Worm (Caenorhabditis elegans) whole organism, mixed stage, embryonic: ENCODE data around the gene C10A4.4.

Experiments used
- blmp-1 ChIP-seq: fragments of 150-350 bp; optimal IDR thresholded peaks from 2 replicates; lab custom pipeline; 2014; ENCODE audit warnings: missing biosample characterization, missing genetic modification characterization
- cnd-1 ChIP-seq: fragments of 200-800 bp; sonication (Bioruptor generic); optimal IDR thresholded peaks from 2 replicates; lab custom pipeline; 2018; ENCODE audit warnings: mild to moderate bottlenecking, missing genetic modification characterization, missing compliant biosample characterization
- drap-1 ChIP-seq: fragments of 200-800 bp; sonication (Bioruptor generic); optimal IDR thresholded peaks from 3 replicates; lab custom pipeline; 2018; ENCODE audit warnings: mild to moderate bottlenecking, missing genetic modification characterization, missing compliant biosample characterization
- elt-3 ChIP-seq: fragments of 150-350 bp; optimal IDR thresholded peaks from 2 replicates; lab custom pipeline; 2014; ENCODE audit warnings: missing biosample characterization, missing genetic modification characterization
- flh-1 ChIP-seq: fragments of 200-800 bp; sonication (Bioruptor generic); optimal IDR thresholded peaks from 2 replicates; lab custom pipeline; 2018; ENCODE audit warnings: mild to moderate bottlenecking, missing genetic modification characterization, moderate library complexity, missing compliant biosample characterization
- lsy-2 ChIP-seq: fragments of 150-350 bp; optimal IDR thresholded peaks from 2 replicates; lab custom pipeline; 2014; ENCODE audit warnings: missing biosample characterization, missing genetic modification characterization
- nhr-28 ChIP-seq: fragments of 150-350 bp; optimal IDR thresholded peaks from 2 replicates; lab custom pipeline; 2014; ENCODE audit warnings: missing biosample characterization, missing genetic modification characterization
- nhr-76 ChIP-seq: sonication (generic microtip); optimal IDR thresholded peaks from 2 replicates; lab custom pipeline; 2017; ENCODE audit warnings: missing biosample characterization, missing genetic modification characterization
- tbx-8 ChIP-seq: fragments of 200-800 bp; sonication (Bioruptor generic); optimal IDR thresholded peaks from 2 replicates; lab custom pipeline; 2018; ENCODE audit warnings: mild to moderate bottlenecking, missing genetic modification characterization, moderate library complexity, missing compliant biosample characterization
- unc-39 ChIP-seq: fragments of 150-350 bp; optimal IDR thresholded peaks from 2 replicates; lab custom pipeline; 2014; ENCODE audit warnings: missing biosample characterization, missing genetic modification characterization
- zip-8 ChIP-seq: fragments of 150-350 bp; optimal IDR thresholded peaks from 2 replicates; lab custom pipeline; 2014; ENCODE audit warnings: missing biosample characterization, missing genetic modification characterization
- ztf-11 ChIP-seq: fragments of 150-350 bp; optimal IDR thresholded peaks from 2 replicates; lab custom pipeline; 2014; ENCODE audit warnings: missing biosample characterization, missing genetic modification characterization

DNA sequence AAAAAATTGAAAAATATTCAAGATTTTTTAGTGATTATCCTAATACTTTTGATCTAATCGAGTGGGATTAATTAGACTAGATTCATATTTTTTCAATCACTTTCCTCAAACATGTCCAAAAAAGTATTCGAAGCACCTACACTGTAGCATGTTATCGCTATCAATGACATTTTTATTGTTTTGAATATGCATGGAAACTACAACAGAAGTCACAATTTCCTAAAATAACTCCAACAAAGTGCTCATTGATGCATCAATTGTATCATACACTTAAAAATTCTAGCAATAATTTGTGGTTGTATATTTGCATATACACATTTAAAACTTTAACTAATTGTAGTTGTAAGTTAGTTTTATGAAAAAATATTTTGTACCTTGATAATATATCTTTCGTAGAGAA lies 39.2 kb downstream of the C10A4.4 start:
- TF ChIP-seq ztf-11 (no peak), nhr-76 (no peak), zip-8 (tag; lab: Kevin White, UChicago) (no peak), elt-3 (tag; lab: Kevin White, UChicago) (no peak), blmp-1 (tag; lab: Kevin White, UChicago) (no peak), drap-1 (GFP tag; lab: Kevin White, UChicago) (no peak), unc-39 (tag; lab: Kevin White, UChicago) (no peak), flh-1 (GFP tag; lab: Kevin White, UChicago) (no peak), nhr-28 (tag; lab: Kevin White, UChicago) (no peak), lsy-2 (no peak), tbx-8 (GFP tag; lab: Kevin White, UChicago) (no peak), cnd-1 (tag; lab: Kevin White, UChicago) (no peak)
